Worm (Caenorhabditis elegans) whole organism, L3 larva: ENCODE data around the gene prmt-5.

ENCODE experiments used
- R02D3.7 ChIP-seq: fragments of 150-350 bp; optimal IDR thresholded peaks from 2 replicates; lab custom pipeline; 2014; ENCODE audit warnings: missing biosample characterization, missing genetic modification characterization
- ZK546.5 ChIP-seq: sonication (generic microtip); optimal IDR thresholded peaks from 2 replicates; lab custom pipeline; 2017; ENCODE audit warnings: missing biosample characterization, missing genetic modification characterization
- ama-1 ChIP-seq: fragments of 150-350 bp; optimal IDR thresholded peaks from 2 replicates; lab custom pipeline; 2018
- ceh-16 ChIP-seq: sonication (generic microtip); optimal IDR thresholded peaks from 2 replicates; lab custom pipeline; 2017; ENCODE audit warnings: missing biosample characterization, missing genetic modification characterization
- ceh-28 ChIP-seq: fragments of 150-350 bp; optimal IDR thresholded peaks from 2 replicates; lab custom pipeline; 2014; ENCODE audit warnings: missing biosample characterization, missing genetic modification reagents, missing genetic modification characterization
- ceh-9 ChIP-seq: sonication (generic microtip); optimal IDR thresholded peaks from 2 replicates; lab custom pipeline; 2018; ENCODE audit warnings: missing biosample characterization, missing genetic modification characterization
- egl-27 ChIP-seq: sonication (generic microtip); optimal IDR thresholded peaks from 4 replicates; lab custom pipeline; 2017; ENCODE audit warnings: missing biosample characterization, missing genetic modification reagents, missing genetic modification characterization
- egl-5 ChIP-seq: fragments of 150-350 bp; optimal IDR thresholded peaks from 2 replicates; lab custom pipeline; 2017; ENCODE audit warnings: missing biosample characterization, missing genetic modification reagents, missing genetic modification characterization, inconsistent platforms
- elt-1 ChIP-seq: fragments of 150-350 bp; optimal IDR thresholded peaks from 2 replicates; lab custom pipeline; 2014; ENCODE audit warnings: missing biosample characterization, missing genetic modification characterization
- elt-2 ChIP-seq: sonication (generic microtip); optimal IDR thresholded peaks from 2 replicates; lab custom pipeline; 2016; ENCODE audit warnings: missing genetic modification reagents, mild to moderate bottlenecking, missing genetic modification characterization, missing compliant biosample characterization
- elt-3 ChIP-seq, 3 experiments: fragments of 150-350 bp in 1 of 3; sonication (generic microtip) in 2 of 3; optimal IDR thresholded peaks; 2 replicates in 2 of 3; 4 replicates in 1 of 3; lab custom pipeline; 2014 to 2017; ENCODE audit warnings: missing biosample characterization in 3 of 3, missing genetic modification characterization in 3 of 3
- eor-1 ChIP-seq, 2 experiments: fragments of 150-350 bp; optimal IDR thresholded peaks; 2 replicates each; lab custom pipeline; 2014 to 2018; ENCODE audit warnings: missing biosample characterization in 2 of 2, missing genetic modification characterization in 2 of 2
- fkh-10 ChIP-seq: sonication (generic microtip); optimal IDR thresholded peaks from 2 replicates; lab custom pipeline; 2017; ENCODE audit warnings: missing biosample characterization, missing genetic modification reagents, missing genetic modification characterization
- fkh-2 ChIP-seq: fragments of 150-350 bp; optimal IDR thresholded peaks from 2 replicates; lab custom pipeline; 2014; ENCODE audit warnings: missing biosample characterization, missing genetic modification reagents, missing genetic modification characterization
- fos-1 ChIP-seq: fragments of 150-350 bp; optimal IDR thresholded peaks from 2 replicates; lab custom pipeline; 2014; ENCODE audit warnings: missing biosample characterization, missing genetic modification characterization
- hmg-11 ChIP-seq: sonication (generic microtip); optimal IDR thresholded peaks from 2 replicates; lab custom pipeline; 2016; ENCODE audit warnings: missing genetic modification characterization, missing compliant biosample characterization
- jun-1 ChIP-seq: fragments of 150-350 bp; optimal IDR thresholded peaks from 2 replicates; lab custom pipeline; 2014; ENCODE audit warnings: missing biosample characterization, missing genetic modification reagents, missing genetic modification characterization
- lin-39 ChIP-seq: fragments of 150-350 bp; optimal IDR thresholded peaks from 2 replicates; lab custom pipeline; 2018; ENCODE audit warnings: missing biosample characterization, missing genetic modification reagents, missing genetic modification characterization
- lsy-12 ChIP-seq: sonication (generic microtip); optimal IDR thresholded peaks from 2 replicates; lab custom pipeline; 2016; ENCODE audit warnings: mild to moderate bottlenecking, missing genetic modification characterization, missing compliant biosample characterization
- mdl-1 ChIP-seq: fragments of 150-350 bp; optimal IDR thresholded peaks from 2 replicates; lab custom pipeline; 2014; ENCODE audit warnings: missing biosample characterization, missing genetic modification characterization
- mml-1 ChIP-seq: fragments of 150-350 bp; sonication (generic microtip); optimal IDR thresholded peaks from 3 replicates; lab custom pipeline; 2014; ENCODE audit warnings: missing biosample characterization, missing genetic modification characterization
- nfya-1 ChIP-seq: sonication (generic microtip); optimal IDR thresholded peaks from 2 replicates; lab custom pipeline; 2017; ENCODE audit warnings: missing genetic modification characterization, mild to moderate bottlenecking, missing compliant biosample characterization, antibody characterized with exemption, moderate library complexity; ENCODE audit not compliant: insufficient read depth
- nhr-11 ChIP-seq: fragments of 150-350 bp; optimal IDR thresholded peaks from 2 replicates; lab custom pipeline; 2014; ENCODE audit warnings: missing biosample characterization, missing genetic modification characterization
- nhr-12 ChIP-seq: fragments of 150-350 bp; optimal IDR thresholded peaks from 2 replicates; lab custom pipeline; 2014; ENCODE audit warnings: missing biosample characterization, missing genetic modification characterization
- nhr-23 ChIP-seq: fragments of 150-350 bp; optimal IDR thresholded peaks from 2 replicates; lab custom pipeline; 2014; ENCODE audit warnings: missing biosample characterization, missing genetic modification reagents, missing genetic modification characterization
- nhr-237 ChIP-seq: fragments of 150-350 bp; optimal IDR thresholded peaks from 2 replicates; lab custom pipeline; 2014; ENCODE audit warnings: missing biosample characterization, missing genetic modification characterization
- nhr-25 ChIP-seq: sonication (generic microtip); optimal IDR thresholded peaks from 2 replicates; lab custom pipeline; 2017; ENCODE audit warnings: missing biosample characterization, missing genetic modification characterization
- nhr-28 ChIP-seq: fragments of 150-350 bp; optimal IDR thresholded peaks from 2 replicates; lab custom pipeline; 2014; ENCODE audit warnings: missing biosample characterization, missing genetic modification characterization
- nhr-43 ChIP-seq: sonication (generic microtip); optimal IDR thresholded peaks from 2 replicates; lab custom pipeline; 2016; ENCODE audit warnings: mild to moderate bottlenecking, missing genetic modification characterization, missing compliant biosample characterization; ENCODE audit not compliant: poor library complexity, severe bottlenecking
- nhr-67 ChIP-seq: fragments of 150-350 bp; optimal IDR thresholded peaks from 2 replicates; lab custom pipeline; 2014; ENCODE audit warnings: missing biosample characterization, missing genetic modification characterization
- nhr-76 ChIP-seq: fragments of 150-350 bp; sonication (generic microtip); optimal IDR thresholded peaks from 5 replicates; lab custom pipeline; 2014; ENCODE audit warnings: missing biosample characterization, missing genetic modification characterization
- nhr-77 ChIP-seq: fragments of 150-350 bp; optimal IDR thresholded peaks from 2 replicates; lab custom pipeline; 2014; ENCODE audit warnings: missing biosample characterization, missing genetic modification characterization
- pha-4 ChIP-seq: fragments of 150-350 bp; optimal IDR thresholded peaks from 2 replicates; lab custom pipeline; 2014; ENCODE audit warnings: missing biosample characterization, missing genetic modification reagents, missing genetic modification characterization
- pqm-1 ChIP-seq: fragments of 150-350 bp; optimal IDR thresholded peaks from 2 replicates; lab custom pipeline; 2017; ENCODE audit warnings: missing biosample characterization, missing genetic modification characterization, inconsistent platforms
- sea-2 ChIP-seq: fragments of 150-350 bp; sonication (generic microtip); optimal IDR thresholded peaks from 4 replicates; lab custom pipeline; 2014; ENCODE audit warnings: missing biosample characterization, missing genetic modification reagents, missing genetic modification characterization
- skn-1 ChIP-seq: fragments of 150-350 bp; optimal IDR thresholded peaks from 2 replicates; lab custom pipeline; 2014; ENCODE audit warnings: missing biosample characterization, missing genetic modification characterization
- snpc-4 ChIP-seq: fragments of 150-350 bp; optimal IDR thresholded peaks from 2 replicates; lab custom pipeline; 2014; ENCODE audit warnings: missing biosample characterization, missing genetic modification characterization
- tbx-2 ChIP-seq: sonication (generic microtip); optimal IDR thresholded peaks from 2 replicates; lab custom pipeline; 2016; ENCODE audit warnings: mild to moderate bottlenecking, missing genetic modification characterization, missing compliant biosample characterization
- unc-39 ChIP-seq: sonication (generic microtip); optimal IDR thresholded peaks from 4 replicates; lab custom pipeline; 2017; ENCODE audit warnings: missing biosample characterization, missing genetic modification characterization
- unc-62 ChIP-seq: fragments of 150-350 bp; sonication (generic microtip); optimal IDR thresholded peaks from 4 replicates; lab custom pipeline; 2014; ENCODE audit warnings: missing biosample characterization, missing genetic modification reagents, missing genetic modification characterization
- zag-1 ChIP-seq: fragments of 150-350 bp; optimal IDR thresholded peaks from 2 replicates; lab custom pipeline; 2014; ENCODE audit warnings: missing biosample characterization, missing genetic modification characterization
- ztf-4 ChIP-seq: fragments of 150-350 bp; optimal IDR thresholded peaks from 2 replicates; lab custom pipeline; 2014; ENCODE audit warnings: missing biosample characterization, missing genetic modification characterization

Gene prmt-5

ce11 chrIII:5183372-5183771 lies 47.0 kb upstream of the prmt-5 start:
- TF ChIP-seq tbx-2 (tag; lab: Kevin White, UChicago) (no peak), lin-39 (peak; percentile 43), fos-1 (tag; lab: Kevin White, UChicago) (no peak)

ce11 chrIII:5185620-5186019 lies 44.7 kb upstream of the prmt-5 start, which contains the start of gene pup-2:
Gene pup-2, plus strand, starts transcription at chrIII:5185920.
- TF ChIP-seq egl-5 (no peak), elt-3 (tag; optimal IDR thresholded peaks at IDR 0.05; lab: Kevin White, UChicago) (no peak), nhr-43 (tag; lab: Kevin White, UChicago) (no peak), fkh-10 (GFP tag; lab: Kevin White, UChicago) (no peak), snpc-4 (tag; lab: Kevin White, UChicago) (no peak), nhr-12 (tag; lab: Kevin White, UChicago) (no peak), ZK546.5 (tag; lab: Kevin White, UChicago) (no peak), nfya-1 (tag; lab: Kevin White, UChicago) (no peak), nhr-23 (tag; lab: Kevin White, UChicago) (no peak), nhr-77 (tag; lab: Kevin White, UChicago) (no peak), ztf-4 (tag; lab: Kevin White, UChicago) (no peak), egl-27 (tag; lab: Kevin White, UChicago) (no peak)

DNA sequence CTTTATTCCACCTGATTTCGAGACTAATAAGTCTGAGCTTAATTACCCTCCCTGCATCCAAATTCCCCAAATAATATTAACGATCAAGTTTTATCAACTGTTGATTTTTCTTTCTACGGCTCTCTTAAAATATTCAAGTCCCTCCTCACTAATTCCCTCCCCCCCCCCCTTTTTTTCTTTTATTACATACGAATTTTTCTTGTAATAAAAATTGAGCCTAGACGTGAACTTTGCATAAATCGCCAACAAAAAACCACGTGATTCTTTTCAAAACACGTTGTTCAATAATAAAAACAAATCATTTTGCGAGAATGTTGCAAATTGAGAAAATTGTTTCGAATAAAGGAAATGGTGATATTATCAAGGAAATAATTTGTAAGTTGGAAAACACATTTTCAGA lies 41.9 kb upstream of the prmt-5 start, which contains the start of gene K10D2.8:
TSS of gene K10D2.8 (plus strand) at position 301 of the 400 bp plus-strand sequence.
- TF ChIP-seq nhr-11, result no peak
- no peak for TF ChIP-seq elt-2
- TF ChIP-seq ZK546.5 (tag; lab: Kevin White, UChicago), result no peak
- TF ChIP-seq nfya-1 (tag; lab: Kevin White, UChicago), result no peak
- TF ChIP-seq hmg-11, result no peak
- no peak for TF ChIP-seq nhr-43 (tag; lab: Kevin White, UChicago)
- no peak for TF ChIP-seq unc-62
- TF ChIP-seq mdl-1, result no peak

- TF ChIP-seq nfya-1 (tag; lab: Kevin White, UChicago) (peak; percentile 24), pha-4 (peak; percentile 43), zag-1 (tag; lab: Kevin White, UChicago) (no peak), ceh-16 (tag; lab: Kevin White, UChicago) (no peak), nhr-43 (tag; lab: Kevin White, UChicago) (peak; percentile 41), nhr-23 (tag; lab: Kevin White, UChicago) (peak; percentile 44), mml-1 (tag; lab: Kevin White, UChicago) (no peak)
These were observed 40.2 kb upstream of the prmt-5 start for ce11 chrIII:5190179-5190578.

- no peak for TF ChIP-seq pqm-1 (tag; lab: Kevin White, UChicago)
- no peak for TF ChIP-seq eor-1 (tag; optimal IDR thresholded peaks at IDR 0.05; lab: Kevin White, UChicago)
- peak; percentile 52 for TF ChIP-seq nhr-23 (tag; lab: Kevin White, UChicago)
- no peak for TF ChIP-seq ceh-9 (tag; lab: Kevin White, UChicago)
- no peak for TF ChIP-seq skn-1
- TF ChIP-seq jun-1, result no peak
- no peak for TF ChIP-seq ceh-28 (tag; lab: Kevin White, UChicago)
- no peak for TF ChIP-seq nhr-67 (tag; lab: Kevin White, UChicago)
- peak; percentile 66 for TF ChIP-seq pha-4
- TF ChIP-seq unc-39 (tag; lab: Kevin White, UChicago), result no peak
- TF ChIP-seq lsy-12 (tag; lab: Kevin White, UChicago), result no peak
- peak; percentile 9 for TF ChIP-seq elt-2
- no peak for TF ChIP-seq tbx-2 (tag; lab: Kevin White, UChicago)
- TF ChIP-seq nfya-1 (tag; lab: Kevin White, UChicago), result peak; percentile 0
- no peak for TF ChIP-seq mdl-1
- TF ChIP-seq nhr-25, result no peak
- no peak for TF ChIP-seq egl-27 (tag; lab: Kevin White, UChicago)
- no peak for TF ChIP-seq nhr-28 (tag; lab: Kevin White, UChicago)
- TF ChIP-seq hmg-11, result peak; percentile 3
- no peak for TF ChIP-seq ZK546.5 (tag; lab: Kevin White, UChicago)
- TF ChIP-seq R02D3.7 (tag; lab: Kevin White, UChicago), result no peak
- no peak for TF ChIP-seq fos-1 (tag; lab: Kevin White, UChicago)
- no peak for TF ChIP-seq nhr-237 (tag; lab: Kevin White, UChicago)
- no peak for TF ChIP-seq sea-2 (GFP tag; lab: Kevin White, UChicago)
- TF ChIP-seq elt-3 (tag; optimal IDR thresholded peaks at IDR 0.05; lab: Kevin White, UChicago), result no peak
- TF ChIP-seq nhr-43 (tag; lab: Kevin White, UChicago), result no peak
- no peak for TF ChIP-seq ama-1 (lab: Kevin White, UChicago)
- no peak for TF ChIP-seq elt-1 (tag; lab: Kevin White, UChicago)
- TF ChIP-seq fkh-2 (tag; lab: Kevin White, UChicago), result no peak
- TF ChIP-seq ceh-16 (tag; lab: Kevin White, UChicago), result no peak
- no peak for TF ChIP-seq nhr-76 (tag; lab: Kevin White, UChicago)
- TF ChIP-seq nhr-77 (tag; lab: Kevin White, UChicago), result no peak
- TF ChIP-seq nhr-12 (tag; lab: Kevin White, UChicago), result no peak
- TF ChIP-seq snpc-4 (tag; lab: Kevin White, UChicago), result peak; percentile 31
These were observed 39.6 kb upstream of the prmt-5 start, which contains the start of gene hira-1 for ce11 chrIII:5190671-5191174. Gene hira-1, plus strand, starts transcription at chrIII:5191124.
